Worm (Caenorhabditis elegans) whole organism, L4 larva: Measurements from ENCODE around the gene srsx-28.

Experiments used
- D1046.2 ChIP-seq: fragments of 200-800 bp; sonication (Bioruptor generic); IDR thresholded peaks from 2 replicates; pipeline ENCODE4 v1.3.6; 2022; ENCODE audit warnings: missing genetic modification characterization, missing compliant biosample characterization
- F26F4.8 ChIP-seq: fragments of 200-800 bp; sonication (Bioruptor generic); conservative IDR thresholded peaks from 2 replicates; pipeline ENCODE4 v1.3.6; 2022; ENCODE audit warnings: missing genetic modification characterization, missing compliant biosample characterization
- F44E2.7 ChIP-seq: fragments of 200-800 bp; sonication (Bioruptor generic); IDR thresholded peaks from 2 replicates; pipeline ENCODE4 v2.1.2; 2022; ENCODE audit warnings: missing genetic modification characterization, missing compliant biosample characterization
- T20F7.1 ChIP-seq: fragments of 200-800 bp; sonication (Bioruptor generic); optimal IDR thresholded peaks from 2 replicates; lab custom pipeline; 2018; ENCODE audit warnings: mild to moderate bottlenecking, missing genetic modification characterization, missing compliant biosample characterization
- Y105C5A.15 ChIP-seq: fragments of 200-800 bp; sonication (Bioruptor generic); IDR thresholded peaks from 2 replicates; pipeline ENCODE4 v1.3.6; 2022; ENCODE audit warnings: missing genetic modification characterization, missing compliant biosample characterization
- Y75B8A.6 ChIP-seq: fragments of 200-800 bp; sonication (Bioruptor generic); IDR thresholded peaks from 2 replicates; pipeline ENCODE4 v1.3.6; 2022; ENCODE audit warnings: missing genetic modification reagents, missing genetic modification characterization, missing compliant biosample characterization
- ZK546.5 ChIP-seq, 2 experiments: sonication (generic microtip); optimal IDR thresholded peaks; 2 replicates each; lab custom pipeline; 2017; ENCODE audit warnings: missing biosample characterization in 2 of 2, missing genetic modification characterization in 2 of 2
- aha-1 ChIP-seq: fragments of 150-350 bp; peaks from one replicate; lab custom pipeline; 2014; ENCODE audit warnings: missing biosample characterization, missing genetic modification characterization
- ama-1 ChIP-seq: fragments of 150-350 bp; optimal IDR thresholded peaks from 2 replicates; lab custom pipeline; 2014; ENCODE audit warnings: inconsistent platforms, mixed read lengths
- attf-4 ChIP-seq: sonication (generic microtip); optimal IDR thresholded peaks from 3 replicates; lab custom pipeline; 2017; ENCODE audit warnings: missing biosample characterization, missing genetic modification characterization
- ceh-20 ChIP-seq: fragments of 200-800 bp; sonication (Bioruptor generic); IDR thresholded peaks from 2 replicates; pipeline ENCODE4 v1.3.6; 2022; ENCODE audit warnings: missing genetic modification reagents, missing genetic modification characterization, missing compliant biosample characterization
- ceh-28 ChIP-seq: fragments of 150-350 bp; optimal IDR thresholded peaks from 2 replicates; lab custom pipeline; 2014; ENCODE audit warnings: missing biosample characterization, missing genetic modification reagents, missing genetic modification characterization
- daf-16 ChIP-seq, 3 experiments: sonication (generic microtip); optimal IDR thresholded peaks; 2 replicates each; lab custom pipeline; 2016 to 2017; ENCODE audit warnings: missing genetic modification characterization in 3 of 3, missing genetic modification reagents in 3 of 3, mild to moderate bottlenecking in 2 of 3, missing compliant biosample characterization in 2 of 3, missing biosample characterization in 1 of 3, moderate library complexity in 1 of 3
- daf-8 ChIP-seq: fragments of 200-800 bp; sonication (Bioruptor generic); IDR thresholded peaks from 2 replicates; pipeline ENCODE4 v1.3.6; 2022; ENCODE audit warnings: missing genetic modification characterization, missing compliant biosample characterization
- dmd-6 ChIP-seq: fragments of 200-800 bp; sonication (Bioruptor generic); IDR thresholded peaks from 2 replicates; pipeline ENCODE4 v1.3.6; 2022; ENCODE audit warnings: missing genetic modification reagents, missing genetic modification characterization, missing compliant biosample characterization
- dpl-1 ChIP-seq: fragments of 150-350 bp; optimal IDR thresholded peaks from 2 replicates; lab custom pipeline; 2014; ENCODE audit warnings: missing biosample characterization, missing genetic modification reagents, missing genetic modification characterization
- duxl-1 ChIP-seq: sonication (generic microtip); optimal IDR thresholded peaks from 2 replicates; lab custom pipeline; 2016; ENCODE audit warnings: mild to moderate bottlenecking, missing genetic modification characterization, moderate library complexity, missing compliant biosample characterization; ENCODE audit not compliant: poor library complexity
- dve-1 ChIP-seq: sonication (generic microtip); optimal IDR thresholded peaks from 2 replicates; lab custom pipeline; 2017; ENCODE audit warnings: antibody characterized with exemption, mild to moderate bottlenecking, missing genetic modification characterization, missing compliant biosample characterization; ENCODE audit not compliant: insufficient read depth
- egl-27 ChIP-seq: sonication (generic microtip); optimal IDR thresholded peaks from 3 replicates; lab custom pipeline; 2017; ENCODE audit warnings: missing biosample characterization, missing genetic modification reagents, missing genetic modification characterization
- hlh-11 ChIP-seq: fragments of 200-800 bp; sonication (Bioruptor generic); optimal IDR thresholded peaks from 2 replicates; lab custom pipeline; 2018; ENCODE audit warnings: mild to moderate bottlenecking, missing genetic modification characterization, missing compliant biosample characterization
- hlh-30 ChIP-seq: sonication (generic microtip); optimal IDR thresholded peaks from 2 replicates; lab custom pipeline; 2017; ENCODE audit warnings: antibody characterized with exemption, mild to moderate bottlenecking, missing genetic modification characterization, missing compliant biosample characterization; ENCODE audit not compliant: insufficient read depth
- lim-7 ChIP-seq: fragments of 200-800 bp; sonication (Bioruptor generic); IDR thresholded peaks from 2 replicates; pipeline ENCODE4 v1.3.6; 2022; ENCODE audit warnings: missing genetic modification characterization, missing compliant biosample characterization
- lin-1 ChIP-seq: fragments of 200-800 bp; sonication (Bioruptor generic); IDR thresholded peaks from 2 replicates; pipeline ENCODE4 v1.3.6; 2022; ENCODE audit warnings: missing genetic modification reagents, missing genetic modification characterization, missing compliant biosample characterization
- lin-13 ChIP-seq: fragments of 150-350 bp; optimal IDR thresholded peaks from 2 replicates; lab custom pipeline; 2014; ENCODE audit warnings: missing biosample characterization, missing genetic modification reagents, missing genetic modification characterization
- lir-3 ChIP-seq: sonication (generic microtip); optimal IDR thresholded peaks from 2 replicates; lab custom pipeline; 2016; ENCODE audit warnings: mild to moderate bottlenecking, missing genetic modification characterization, missing compliant biosample characterization
- lsy-2 ChIP-seq, 2 experiments: fragments of 150-350 bp in 1 of 2; sonication (generic microtip) in 1 of 2; optimal IDR thresholded peaks; 2 replicates each; lab custom pipeline; 2014 to 2017; ENCODE audit warnings: missing biosample characterization in 2 of 2, missing genetic modification characterization in 2 of 2
- madf-5 ChIP-seq, 2 experiments: fragments of 200-800 bp; sonication (Bioruptor generic); IDR thresholded peaks; 2 replicates each; pipeline ENCODE4 v1.3.6; 2022; ENCODE audit warnings: missing compliant biosample characterization in 2 of 2, missing genetic modification characterization in 2 of 2
- mdl-1 ChIP-seq, 2 experiments: fragments of 150-350 bp in 1 of 2; sonication (generic microtip) in 1 of 2; optimal IDR thresholded peaks; 2 replicates each; lab custom pipeline; 2014 to 2017; ENCODE audit warnings: missing biosample characterization in 2 of 2, missing genetic modification characterization in 2 of 2
- mdt-29 ChIP-seq: fragments of 200-800 bp; sonication (Bioruptor generic); IDR thresholded peaks from 2 replicates; pipeline ENCODE4 v1.3.6; 2022; ENCODE audit warnings: missing genetic modification reagents, missing genetic modification characterization, missing compliant biosample characterization
- mep-1 ChIP-seq: fragments of 150-350 bp; sonication (generic microtip); optimal IDR thresholded peaks from 3 replicates; lab custom pipeline; 2014; ENCODE audit warnings: missing biosample characterization, missing genetic modification characterization
- mes-2 ChIP-seq: sonication (generic microtip); optimal IDR thresholded peaks from 2 replicates; lab custom pipeline; 2016; ENCODE audit warnings: missing genotype, mild to moderate bottlenecking, missing genetic modification characterization, missing compliant biosample characterization; ENCODE audit not compliant: poor library complexity, severe bottlenecking
- mxl-3 ChIP-seq: fragments of 200-800 bp; sonication (Bioruptor generic); optimal IDR thresholded peaks from 2 replicates; lab custom pipeline; 2018; ENCODE audit warnings: mild to moderate bottlenecking, missing genetic modification characterization, missing compliant biosample characterization
- nhr-25 ChIP-seq: sonication (generic microtip); optimal IDR thresholded peaks from 2 replicates; lab custom pipeline; 2017; ENCODE audit warnings: missing genetic modification characterization, mild to moderate bottlenecking, missing compliant biosample characterization, antibody characterized with exemption, moderate library complexity, borderline replicate concordance; ENCODE audit not compliant: insufficient read depth
- nhr-28 ChIP-seq: fragments of 150-350 bp; optimal IDR thresholded peaks from 2 replicates; lab custom pipeline; 2014; ENCODE audit warnings: missing biosample characterization, missing genetic modification characterization
- nhr-41 ChIP-seq: fragments of 200-800 bp; sonication (Bioruptor generic); IDR thresholded peaks from 2 replicates; pipeline ENCODE4 v1.3.6; 2022; ENCODE audit warnings: missing genetic modification reagents, missing genetic modification characterization, missing compliant biosample characterization
- nhr-48 ChIP-seq: sonication (generic microtip); optimal IDR thresholded peaks from 2 replicates; lab custom pipeline; 2016; ENCODE audit warnings: mild to moderate bottlenecking, missing genetic modification characterization, missing compliant biosample characterization
- pqm-1 ChIP-seq: sonication (generic microtip); optimal IDR thresholded peaks from 2 replicates; lab custom pipeline; 2017; ENCODE audit warnings: missing biosample characterization, missing genetic modification characterization
- rbr-2 ChIP-seq: sonication (generic microtip); optimal IDR thresholded peaks from 2 replicates; lab custom pipeline; 2016; ENCODE audit warnings: missing genotype, missing genetic modification characterization, missing compliant biosample characterization
- spr-1 ChIP-seq: sonication (generic microtip); optimal IDR thresholded peaks from 2 replicates; lab custom pipeline; 2016; ENCODE audit warnings: mild to moderate bottlenecking, missing genetic modification characterization, missing compliant biosample characterization
- zfp-2 ChIP-seq: sonication (generic microtip); optimal IDR thresholded peaks from 2 replicates; lab custom pipeline; 2016; ENCODE audit warnings: mild to moderate bottlenecking, missing genetic modification characterization, missing compliant biosample characterization
- zip-2 ChIP-seq: fragments of 150-350 bp; optimal IDR thresholded peaks from 2 replicates; lab custom pipeline; 2014; ENCODE audit warnings: missing biosample characterization, missing genetic modification characterization
- ztf-11 ChIP-seq: fragments of 150-350 bp; optimal IDR thresholded peaks from 2 replicates; lab custom pipeline; 2014; ENCODE audit warnings: missing biosample characterization, missing genetic modification characterization
- ztf-7 ChIP-seq: fragments of 150-350 bp; optimal IDR thresholded peaks from 2 replicates; lab custom pipeline; 2014; ENCODE audit warnings: missing biosample characterization, missing genetic modification characterization

Gene srsx-28

DNA sequence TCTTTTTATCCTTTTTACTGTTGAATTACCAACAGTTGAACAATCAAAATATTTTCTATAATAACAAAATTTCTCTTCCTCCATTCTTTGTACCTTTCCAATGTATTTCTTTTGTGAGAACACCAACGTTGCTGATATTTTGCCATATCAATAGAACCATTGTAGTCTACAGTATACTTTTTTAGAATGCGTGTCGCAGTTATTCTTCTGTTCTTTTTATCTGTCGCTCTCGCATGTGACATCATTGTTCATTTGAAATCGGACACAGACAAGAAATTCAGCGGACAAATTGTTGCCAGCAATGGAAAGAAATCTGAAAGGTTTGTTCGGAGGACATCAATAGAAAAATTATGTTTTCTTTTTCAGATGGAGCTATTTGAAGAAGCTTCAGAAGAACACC is 49.5 kb downstream of the srsx-28 start, which contains the start of gene ZK856.7 (continued):
- TF ChIP-seq F44E2.7 (GFP tag; lab: Robert Waterston, UW) (no peak), nhr-28 (tag; lab: Kevin White, UChicago) (peak; percentile 82), lin-13 (GFP tag; lab: Kevin White, UChicago) (no peak), nhr-48 (tag; lab: Kevin White, UChicago) (no peak), egl-27 (tag; lab: Kevin White, UChicago) (no peak), ztf-7 (tag; lab: Kevin White, UChicago) (no peak), zfp-2 (tag; lab: Kevin White, UChicago) (no peak), dpl-1 (no peak), mdt-29 (GFP tag; lab: Robert Waterston, UW) (no peak), ztf-11 (no peak), Y75B8A.6 (GFP tag; lab: Robert Waterston, UW) (no peak), dve-1 (tag; lab: Kevin White, UChicago) (peak; percentile 51), Y105C5A.15 (GFP tag; lab: Robert Waterston, UW) (no peak), D1046.2 (GFP tag; lab: Robert Waterston, UW) (no peak), nhr-41 (GFP tag; lab: Robert Waterston, UW) (no peak), rbr-2 (tag; lab: Kevin White, UChicago) (no peak), attf-4 (tag; lab: Kevin White, UChicago) (no peak), daf-8 (GFP tag; lab: Robert Waterston, UW) (no peak), lim-7 (GFP tag; lab: Robert Waterston, UW) (no peak), aha-1 (peak; percentile 8), lin-1 (GFP tag; lab: Robert Waterston, UW) (no peak), madf-5 (GFP tag; IDR thresholded peaks at IDR 0.05; lab: Robert Waterston, UW) (no peak), ZK546.5 (tag; optimal IDR thresholded peaks at IDR 0.05; lab: Kevin White, UChicago) (no peak), F26F4.8 (no peak), lsy-2 (tag; optimal IDR thresholded peaks at IDR 0.05; lab: Kevin White, UChicago) (peak in 1 of 2 experiments; percentile 46), mxl-3 (GFP tag; lab: Kevin White, UChicago) (no peak)

ce11 chrV:10202340-10202739 is 50.0 kb downstream of the srsx-28 start:
- TF ChIP-seq daf-16 (GFP tag; optimal IDR thresholded peaks at IDR 0.05; lab: Kevin White, UChicago): no peak
- TF ChIP-seq daf-16 (tag; optimal IDR thresholded peaks at IDR 0.05; lab: Kevin White, UChicago): peak; percentile 62
- TF ChIP-seq ama-1 (lab: Kevin White, UChicago): peak; percentile 49
- TF ChIP-seq egl-27 (tag; lab: Kevin White, UChicago): no peak
- no peak for TF ChIP-seq aha-1
- TF ChIP-seq, all 104 proteins: peak for 2

DNA sequence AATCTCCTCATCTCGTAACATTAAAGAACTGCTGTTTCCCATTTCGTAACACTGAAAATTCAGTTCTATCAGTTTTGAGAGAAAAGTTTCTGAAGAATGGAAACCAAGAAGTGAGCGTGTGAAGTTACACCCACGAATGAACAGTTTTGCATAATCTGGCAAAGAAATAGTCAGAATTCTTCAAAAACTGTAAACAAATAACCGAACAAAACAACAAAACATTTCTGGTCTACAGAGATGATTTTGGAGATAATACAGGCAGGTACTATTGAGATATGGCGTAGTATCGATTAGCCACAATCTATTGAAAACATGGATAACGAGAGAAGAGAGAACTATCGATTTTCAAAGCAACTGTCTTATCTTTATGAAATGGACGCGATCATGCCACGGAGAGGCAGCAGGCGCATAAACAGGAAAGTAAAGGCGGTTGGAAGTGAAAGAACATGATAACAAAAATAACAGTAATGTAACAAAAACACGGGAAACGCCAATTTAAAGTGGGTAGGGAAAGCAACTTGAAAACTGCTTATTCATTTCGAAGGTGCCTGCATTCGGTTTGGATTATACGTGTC is 51.1 kb downstream of the srsx-28 start, which contains the start of gene chpf-1:
TSS of gene chpf-1 (minus strand) at position 51 of the 575 bp plus-strand sequence.
- TF ChIP-seq hlh-11 (tag; lab: Kevin White, UChicago) (peak; percentile 69), duxl-1 (peak; percentile 26), mdl-1 (tag; optimal IDR thresholded peaks at IDR 0.05; lab: Kevin White, UChicago) (peak in 1 of 2 experiments; percentile 46), dmd-6 (GFP tag; lab: Robert Waterston, UW) (peak; percentile 33; the same call in 1 of the 2 replicates), lin-1 (GFP tag; lab: Robert Waterston, UW) (0 out of 2 replicates have a peak, but pooled peaks have one; percentile 42), zip-2 (no peak), daf-16 (GFP tag; optimal IDR thresholded peaks at IDR 0.05; lab: Kevin White, UChicago) (no peak), daf-16 (tag; optimal IDR thresholded peaks at IDR 0.05; lab: Kevin White, UChicago) (peak; percentile 92), lir-3 (tag; lab: Kevin White, UChicago) (no peak), T20F7.1 (GFP tag; lab: Kevin White, UChicago) (peak; percentile 23), pqm-1 (peak; percentile 84), dve-1 (tag; lab: Kevin White, UChicago) (peak; percentile 60), mep-1 (tag; lab: Kevin White, UChicago) (peak; percentile 14), mes-2 (tag; lab: Kevin White, UChicago) (peak; percentile 29), ceh-20 (GFP tag; lab: Robert Waterston, UW) (no peak), hlh-30 (tag; lab: Kevin White, UChicago) (peak; percentile 39), spr-1 (tag; lab: Kevin White, UChicago) (no peak), lsy-2 (tag; optimal IDR thresholded peaks at IDR 0.05; lab: Kevin White, UChicago) (peak in 1 of 2 experiments; percentile 23), ceh-28 (tag; lab: Kevin White, UChicago) (peak; percentile 64), nhr-28 (tag; lab: Kevin White, UChicago) (peak; percentile 81), nhr-25 (peak; percentile 23)
